Worm (Caenorhabditis elegans): ENCODE data around the gene C53B7.2.

Gene C53B7.2

ce11 chrX:6807137-6807861 lies 38.7 kb upstream of the C53B7.2 start:
- no peak for TF ChIP-seq nhr-120 (GFP tag; IDR thresholded peaks at IDR 0.05)
- no peak for TF ChIP-seq ccch-3 (GFP tag; optimal IDR thresholded peaks at IDR 0.05)
- TF ChIP-seq F39B2.1 (GFP tag; IDR thresholded peaks at IDR 0.05): no peak
- TF ChIP-seq cebp-1 (GFP tag; IDR thresholded peaks at IDR 0.05): no peak
- peak; percentile 29 for TF ChIP-seq cebp-1 (tag; optimal IDR thresholded peaks at IDR 0.05)
- no peak for TF ChIP-seq madf-3 (GFP tag; IDR thresholded peaks at IDR 0.05)
- no peak for TF ChIP-seq zfh-2 (GFP tag; conservative IDR thresholded peaks at IDR 0.05)
- no peak for TF ChIP-seq rcor-1 (GFP tag; IDR thresholded peaks at IDR 0.05)
- peak in 1 of 2 experiments; percentile 25 for TF ChIP-seq let-607 (tag; optimal IDR thresholded peaks at IDR 0.05)
- no peak for TF ChIP-seq Y56A3A.18 (GFP tag; IDR thresholded peaks at IDR 0.05)
- peak; percentile 52 for TF ChIP-seq nhr-80 (tag; optimal IDR thresholded peaks at IDR 0.05)
- no peak for TF ChIP-seq ets-4 (GFP tag; optimal IDR thresholded peaks at IDR 0.05)
- TF ChIP-seq hrde-1 (tag; optimal IDR thresholded peaks at IDR 0.05; ENCODE audit: borderline replicate concordance): no peak
- no peak for TF ChIP-seq F22D6.2 (tag; optimal IDR thresholded peaks at IDR 0.05)
- peak; percentile 1 for TF ChIP-seq atf-7 (tag; optimal IDR thresholded peaks at IDR 0.05)
- TF ChIP-seq lin-54 (GFP tag; optimal IDR thresholded peaks at IDR 0.05): no peak
- peak in 1 of 3 experiments; percentile 6 for TF ChIP-seq lin-35 (GFP tag; optimal IDR thresholded peaks at IDR 0.05)
- no peak for TF ChIP-seq hmg-20 (GFP tag; IDR thresholded peaks at IDR 0.05)
- TF ChIP-seq rpc-1 (optimal IDR thresholded peaks at IDR 0.05): no peak
- no peak for TF ChIP-seq rpc-1 (tag; optimal IDR thresholded peaks at IDR 0.05)
- TF ChIP-seq lir-1 (GFP tag; conservative IDR thresholded peaks at IDR 0.05): no peak
- no peak for TF ChIP-seq snpc-1.1 (tag; optimal IDR thresholded peaks at IDR 0.05; ENCODE audit: insufficient read depth)

DNA sequence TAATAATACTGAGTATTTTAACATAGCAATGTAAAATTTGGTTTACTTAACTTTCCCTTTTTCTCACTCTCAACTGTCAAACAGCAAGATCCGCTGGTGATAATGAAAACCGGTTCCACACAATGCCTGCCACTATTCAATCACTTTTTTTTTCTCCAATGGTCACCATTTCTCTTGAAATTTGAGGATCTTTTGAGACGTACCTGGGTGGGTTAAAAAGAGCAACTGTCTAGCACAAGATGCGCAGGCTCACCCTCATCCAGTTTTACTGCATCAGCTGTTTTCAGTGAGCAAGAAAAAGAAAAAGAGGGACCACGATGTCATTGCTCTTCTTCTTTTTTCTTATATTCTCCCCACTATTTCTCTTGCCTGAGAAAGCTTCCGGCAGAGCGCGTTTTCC lies 37.8 kb upstream of the C53B7.2 start:
- TF ChIP-seq dox-1 (GFP tag; IDR thresholded peaks at IDR 0.05): no peak
- TF ChIP-seq zfh-2 (GFP tag; conservative IDR thresholded peaks at IDR 0.05): no peak

- TF ChIP-seq hmg-1.2 (GFP tag; IDR thresholded peaks at IDR 0.05) (peak; percentile 31; the same call in 1 of the 2 replicates), atf-7 (tag; optimal IDR thresholded peaks at IDR 0.05) (peak; percentile 11), lsl-1 (GFP tag; optimal IDR thresholded peaks at IDR 0.05) (no peak), B0035.1 (tag; optimal IDR thresholded peaks at IDR 0.05) (no peak), Y53F4B.3 (GFP tag; IDR thresholded peaks at IDR 0.05) (no peak), B0019.2 (GFP tag; conservative IDR thresholded peaks at IDR 0.05) (no peak), lin-40 (tag; optimal IDR thresholded peaks at IDR 0.05) (peak; percentile 62), lir-1 (GFP tag; conservative IDR thresholded peaks at IDR 0.05) (peak; percentile 29; the same call in 1 of the 2 replicates), T07F8.4 (tag; optimal IDR thresholded peaks at IDR 0.05) (no peak), B0336.3 (GFP tag; IDR thresholded peaks at IDR 0.05) (peak; percentile 42; the same call in 1 of the 2 replicates), madf-3 (GFP tag; IDR thresholded peaks at IDR 0.05) (0 out of 2 replicates have a peak, but pooled peaks have one; percentile 41), mes-4 (tag; optimal IDR thresholded peaks at IDR 0.05) (no peak), egl-18 (GFP tag; IDR thresholded peaks at IDR 0.05) (no peak), F52B5.7 (tag; optimal IDR thresholded peaks at IDR 0.05) (no peak), ztf-18 (tag; optimal IDR thresholded peaks at IDR 0.05) (no peak), T26A5.8 (tag; optimal IDR thresholded peaks at IDR 0.05) (no peak), mcd-1 (GFP tag; IDR thresholded peaks at IDR 0.05) (peak; percentile 32; the same call in 1 of the 2 replicates), attf-6 (GFP tag; IDR thresholded peaks at IDR 0.05) (no peak), lag-1 (GFP tag; IDR thresholded peaks at IDR 0.05) (no peak), ZK185.1 (tag; optimal IDR thresholded peaks at IDR 0.05; ENCODE audit: poor library complexity, severe bottlenecking) (peak; percentile 15), Y79H2A.3 (GFP tag; conservative IDR thresholded peaks at IDR 0.05) (no peak), K12H6.12 (tag; optimal IDR thresholded peaks at IDR 0.05) (no peak), nhr-179 (tag; optimal IDR thresholded peaks at IDR 0.05) (no peak), nhr-27 (tag; optimal IDR thresholded peaks at IDR 0.05) (no peak), hlh-26 (GFP tag; conservative IDR thresholded peaks at IDR 0.05) (no peak), dpff-1 (tag; optimal IDR thresholded peaks at IDR 0.05) (no peak)
These were observed 37.4 kb upstream of the C53B7.2 start for ce11 chrX:6808640-6809039.
